Worm (Caenorhabditis elegans) whole organism, L4/young adult: Measurements from ENCODE around the gene F52D2.7.

Source experiments
- W03F9.2 ChIP-seq: fragments of 150-350 bp; optimal IDR thresholded peaks from 2 replicates; lab custom pipeline; 2014; ENCODE audit warnings: missing biosample characterization, missing genetic modification characterization
- dao-5 ChIP-seq: sonication (generic microtip); optimal IDR thresholded peaks from 2 replicates; lab custom pipeline; 2016; ENCODE audit warnings: missing genotype, missing genetic modification characterization, moderate library complexity, missing compliant biosample characterization

DNA sequence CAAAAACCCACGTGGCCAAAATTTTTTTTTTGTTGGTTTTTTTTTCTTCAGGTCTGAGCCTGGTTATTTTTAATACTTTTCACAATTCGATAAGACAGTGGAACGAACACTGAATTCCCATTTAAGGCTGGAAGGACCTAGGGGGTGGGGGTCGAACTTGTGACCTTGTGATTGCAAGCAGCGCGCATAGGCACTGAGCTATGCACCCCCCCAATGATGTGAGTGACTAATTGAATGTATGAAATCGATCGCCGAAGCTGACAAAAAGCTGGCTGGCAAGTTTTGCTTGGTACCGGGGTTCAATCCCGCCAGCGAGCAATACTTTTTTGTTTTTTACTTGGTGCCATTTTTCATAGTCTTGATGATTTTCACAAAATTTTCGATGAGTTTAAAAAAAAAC is 36.5 kb downstream of the F52D2.7 start:
- TF ChIP-seq dao-5 (tag; lab: Kevin White, UChicago) (no peak), W03F9.2 (tag; lab: Kevin White, UChicago) (no peak)
